Worm (Caenorhabditis elegans) whole organism, midembryonic: ENCODE measurements around the gene Y41E3.1.
"Not testable (repeated sequence)": the region's sequence is repeated elsewhere in the genome, so short reads cannot be mapped to it uniquely, and the experiment has no call there.

Experiments
- T22C8.4 ChIP-seq: fragments of 200-800 bp; sonication (Bioruptor generic); IDR thresholded peaks from 2 replicates; pipeline ENCODE4 v1.3.6; 2022; ENCODE audit warnings: missing genetic modification characterization, missing compliant biosample characterization
- cog-1 ChIP-seq: sonication (generic microtip); optimal IDR thresholded peaks from 2 replicates; lab custom pipeline; 2016; ENCODE audit warnings: missing genetic modification characterization, missing compliant biosample characterization
- flt-1 ChIP-seq: fragments of 200-800 bp; sonication (Bioruptor generic); IDR thresholded peaks from 2 replicates; pipeline ENCODE4 v1.3.6; 2022; ENCODE audit warnings: missing genetic modification characterization, missing compliant biosample characterization
- klf-2 ChIP-seq: fragments of 200-800 bp; sonication (Bioruptor generic); conservative IDR thresholded peaks from 2 replicates; pipeline ENCODE4 v1.3.6; 2022; ENCODE audit warnings: missing genetic modification reagents, missing genetic modification characterization, missing compliant biosample characterization
- med-1 ChIP-seq: sonication (generic microtip); optimal IDR thresholded peaks from 2 replicates; lab custom pipeline; 2017; ENCODE audit warnings: missing genetic modification characterization, mild to moderate bottlenecking, missing compliant biosample characterization, antibody characterized with exemption, missing genetic modification reagents; ENCODE audit not compliant: insufficient read depth
- ref-1 ChIP-seq: fragments of 200-800 bp; sonication (Bioruptor generic); conservative IDR thresholded peaks from 2 replicates; pipeline ENCODE4 v1.3.6; 2022; ENCODE audit warnings: missing genetic modification reagents, missing genetic modification characterization, missing compliant biosample characterization
- tab-1 ChIP-seq: fragments of 200-800 bp; sonication (Bioruptor generic); IDR thresholded peaks from 2 replicates; pipeline ENCODE4 v1.3.6; 2022; ENCODE audit warnings: missing genetic modification characterization, missing compliant biosample characterization
- ztf-23 ChIP-seq: fragments of 200-800 bp; sonication (Bioruptor generic); IDR thresholded peaks from 2 replicates; pipeline ENCODE4 v1.3.6; 2022; ENCODE audit warnings: missing genetic modification reagents, missing genetic modification characterization, missing compliant biosample characterization
- ztf-29 ChIP-seq: fragments of 200-800 bp; sonication (Bioruptor generic); IDR thresholded peaks from 2 replicates; pipeline ENCODE4 v1.3.6; 2022; ENCODE audit warnings: missing genetic modification reagents, missing genetic modification characterization, missing compliant biosample characterization

Y41E3.1 gene

DNA sequence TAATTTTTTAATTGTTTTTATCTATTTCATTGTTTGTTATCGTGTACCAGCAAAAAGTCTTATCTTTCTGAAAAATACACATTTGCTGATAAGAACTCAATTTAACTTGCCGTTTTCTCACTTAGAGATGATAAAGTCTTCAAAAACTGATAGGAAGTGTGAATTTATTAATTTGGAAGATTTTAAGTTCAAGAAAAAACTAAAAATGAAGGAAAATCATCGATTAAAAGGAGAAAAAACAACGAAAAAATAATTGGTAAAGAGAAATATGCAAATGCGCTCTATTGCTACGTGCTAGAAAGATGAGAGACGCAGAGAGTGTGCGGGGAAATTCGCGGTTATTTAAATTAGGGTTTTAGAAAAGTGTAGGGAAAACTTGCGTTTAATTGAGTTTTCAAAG lies 701 bp upstream of the Y41E3.1 start:
- TF ChIP-seq ztf-23 (GFP tag; lab: Robert Waterston, UW) (no peak), flt-1 (GFP tag; lab: Robert Waterston, UW) (no peak), T22C8.4 (no peak), ref-1 (GFP tag; lab: Robert Waterston, UW) (no peak), ztf-29 (GFP tag; lab: Robert Waterston, UW) (no peak)

DNA sequence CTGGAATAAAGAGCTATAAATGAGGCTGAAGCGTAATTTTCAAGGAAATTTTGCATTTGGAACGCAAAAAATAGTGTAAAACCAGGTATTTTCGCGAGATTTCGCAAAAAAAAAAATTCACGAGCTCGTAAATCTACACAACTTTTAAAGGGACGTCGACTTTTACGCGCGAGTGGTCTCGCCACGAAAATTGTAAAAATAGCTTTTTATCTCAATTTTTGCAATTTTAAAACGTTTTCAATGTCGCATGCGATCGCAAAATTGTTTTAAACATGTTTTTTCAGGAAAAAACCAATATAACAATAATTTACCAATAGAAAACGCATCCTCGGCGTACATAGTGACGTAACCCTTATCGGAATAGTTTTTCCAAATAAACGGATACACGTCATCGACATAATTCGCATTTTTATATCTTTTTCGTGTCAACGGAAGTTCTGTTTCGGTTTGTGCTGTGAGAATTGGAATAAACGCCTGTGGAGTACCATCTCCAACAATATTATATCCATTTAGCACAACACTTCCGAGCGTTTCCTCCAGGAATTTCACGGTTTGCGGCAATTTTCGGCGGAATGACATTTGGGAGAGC lies 1.9 kb downstream of the Y41E3.1 start:
- TF ChIP-seq ztf-29 (GFP tag; lab: Robert Waterston, UW): no peak
- no peak for TF ChIP-seq med-1 (GFP tag; lab: Kevin White, UChicago)
- no peak for TF ChIP-seq cog-1 (tag; lab: Kevin White, UChicago)
- no peak for TF ChIP-seq klf-2
- TF ChIP-seq flt-1 (GFP tag; lab: Robert Waterston, UW): no peak
- no peak for TF ChIP-seq T22C8.4
- TF ChIP-seq ref-1 (GFP tag; lab: Robert Waterston, UW): no peak

DNA sequence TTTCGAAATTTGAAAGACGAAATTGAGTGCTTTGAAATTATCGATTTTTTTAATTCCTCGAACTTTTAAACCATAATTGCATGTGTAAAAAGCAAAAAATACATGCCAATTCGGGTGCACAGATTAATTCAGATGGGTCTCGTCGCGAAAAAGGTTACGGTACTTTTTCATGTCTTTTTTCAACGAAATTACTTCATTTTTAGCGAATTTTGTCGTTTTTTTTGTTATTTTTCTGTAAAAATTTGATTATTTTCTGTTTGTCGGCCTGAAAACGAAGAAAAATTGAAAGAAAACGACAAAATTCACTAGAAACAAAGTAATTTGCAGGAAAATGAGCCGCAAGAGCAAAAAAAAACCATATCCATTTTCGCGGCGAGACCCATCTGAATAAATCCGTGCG lies 3.8 kb downstream of the Y41E3.1 start:
- TF ChIP-seq tab-1 (GFP tag; lab: Robert Waterston, UW): no peak

DNA sequence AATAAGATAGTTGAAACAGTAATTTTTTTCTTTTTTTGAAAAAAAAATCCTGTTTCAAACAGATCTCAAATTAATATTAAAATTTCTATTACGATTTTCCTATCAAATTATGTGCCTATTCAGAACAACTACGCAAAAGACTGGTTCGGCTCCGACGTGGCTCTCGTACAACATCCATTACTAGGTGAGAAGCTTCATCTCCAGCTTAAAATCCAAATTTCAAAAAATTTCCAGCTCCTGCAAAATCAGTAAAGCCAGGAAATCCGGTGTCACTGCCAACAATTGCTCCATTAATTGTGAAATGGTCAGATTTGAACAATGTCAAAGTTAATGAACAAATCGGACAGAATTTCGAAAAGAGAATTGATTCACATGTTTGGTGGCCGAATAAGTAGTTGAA lies 4.9 kb downstream of the Y41E3.1 start:
- TF ChIP-seq med-1 (GFP tag; lab: Kevin White, UChicago): no peak
- TF ChIP-seq tab-1 (GFP tag; lab: Robert Waterston, UW): no peak
- no peak for TF ChIP-seq cog-1 (tag; lab: Kevin White, UChicago)
- no peak for TF ChIP-seq ztf-29 (GFP tag; lab: Robert Waterston, UW)
- TF ChIP-seq ref-1 (GFP tag; lab: Robert Waterston, UW): no peak

DNA sequence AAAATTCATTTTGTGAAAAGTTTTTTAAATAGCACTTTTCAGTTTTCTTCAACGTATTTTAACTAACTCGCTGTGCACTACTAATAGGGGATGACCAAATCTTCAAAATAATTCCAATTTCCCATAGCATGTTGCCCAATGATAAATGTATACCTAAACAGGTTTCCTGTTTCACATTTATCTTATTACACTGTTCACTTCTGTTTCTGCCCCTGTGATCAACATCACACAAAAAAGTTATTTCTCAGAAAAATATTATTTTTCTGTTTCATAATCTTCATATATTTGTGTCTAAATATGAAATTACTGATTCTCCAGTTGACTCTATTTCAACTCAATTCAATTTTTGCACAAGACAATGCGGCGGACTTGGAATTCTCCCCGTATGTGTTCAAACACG lies 8.2 kb downstream of the Y41E3.1 start, which contains the start of gene Y41E3.22:
Y41E3.22 (plus strand) TSS at position 243 of the 400 bp plus-strand sequence.
- TF ChIP-seq T22C8.4 (no peak), flt-1 (GFP tag; lab: Robert Waterston, UW) (no peak), ztf-29 (GFP tag; lab: Robert Waterston, UW) (no peak), cog-1 (tag; lab: Kevin White, UChicago) (no peak), tab-1 (GFP tag; lab: Robert Waterston, UW) (no peak), klf-2 (no peak), ztf-23 (GFP tag; lab: Robert Waterston, UW) (no peak), ref-1 (GFP tag; lab: Robert Waterston, UW) (no peak), med-1 (GFP tag; lab: Kevin White, UChicago) (no peak)

DNA sequence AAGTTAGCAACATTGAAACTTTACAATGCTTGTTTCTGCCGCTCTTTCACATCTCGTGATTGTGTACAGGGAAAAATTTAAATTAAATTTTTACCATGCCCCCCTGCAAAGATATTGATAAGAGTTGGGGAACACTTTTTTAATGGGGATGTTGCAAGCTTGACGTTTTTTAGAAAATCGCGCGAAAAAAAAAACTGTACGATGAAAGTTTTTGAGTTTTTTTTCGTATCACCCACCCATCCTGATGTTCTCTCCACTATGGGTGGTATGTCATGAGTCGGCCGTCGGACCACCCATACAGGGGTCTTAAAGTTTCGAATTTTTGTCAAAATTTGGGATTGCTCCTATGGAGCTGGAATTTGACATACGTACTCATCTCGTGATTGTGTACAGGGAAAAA lies 9.6 kb downstream of the Y41E3.1 start:
- TF ChIP-seq med-1 (GFP tag; lab: Kevin White, UChicago) (no peak), klf-2 (no peak), cog-1 (tag; lab: Kevin White, UChicago) (no peak)

DNA sequence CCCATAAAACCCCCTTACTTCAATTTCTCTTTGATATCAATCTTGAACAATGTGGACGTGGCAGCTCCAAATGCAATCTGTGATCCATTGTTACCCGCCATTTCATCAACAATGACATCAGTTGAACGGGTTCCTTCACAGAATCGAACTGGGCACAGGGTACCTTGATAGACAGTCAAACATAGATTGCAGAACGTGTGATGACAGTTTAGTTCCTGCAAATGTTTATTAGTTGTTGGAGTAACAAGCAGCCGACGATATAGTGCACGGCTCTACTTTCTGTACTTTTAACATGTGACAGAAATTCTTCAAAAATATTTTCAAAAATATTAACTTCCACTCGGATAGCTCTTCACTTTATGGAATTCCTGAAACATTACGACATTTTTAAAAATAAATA lies 14.4 kb downstream of the Y41E3.1 start, which contains the start of gene Y57G11C.48:
Y57G11C.48 (minus strand) TSS at position 101 of the 400 bp plus-strand sequence.
- TF ChIP-seq ref-1 (GFP tag; lab: Robert Waterston, UW): no peak
- no peak for TF ChIP-seq cog-1 (tag; lab: Kevin White, UChicago)
- no peak for TF ChIP-seq ztf-23 (GFP tag; lab: Robert Waterston, UW)
- no peak for TF ChIP-seq med-1 (GFP tag; lab: Kevin White, UChicago)
- no peak for TF ChIP-seq T22C8.4
- TF ChIP-seq flt-1 (GFP tag; lab: Robert Waterston, UW): no peak
- no peak for TF ChIP-seq tab-1 (GFP tag; lab: Robert Waterston, UW)
- TF ChIP-seq ztf-29 (GFP tag; lab: Robert Waterston, UW): no peak
- no peak for TF ChIP-seq klf-2

DNA sequence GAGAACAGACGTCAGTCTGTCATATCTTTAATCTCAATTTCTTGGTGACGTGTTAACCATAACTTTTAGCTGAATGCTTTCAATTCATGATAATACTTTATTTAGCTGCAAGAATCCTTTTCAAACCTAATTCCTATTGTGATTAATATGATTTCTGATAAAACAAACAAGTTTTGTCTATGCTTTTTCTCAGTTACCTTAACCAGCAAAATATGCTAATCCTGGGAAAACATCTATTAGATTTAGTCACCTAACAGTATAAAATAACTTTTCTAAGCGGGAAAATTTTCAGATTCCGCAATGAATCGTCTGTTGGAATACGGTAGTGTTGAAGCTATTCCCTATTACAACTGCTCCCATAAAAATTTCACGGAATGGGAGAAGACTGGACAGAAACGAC lies 20.1 kb downstream of the Y41E3.1 start, which contains the start of gene Y57G11C.30:
Y57G11C.30 (plus strand) TSS at position 301 of the 400 bp plus-strand sequence.
- TF ChIP-seq ztf-29 (GFP tag; lab: Robert Waterston, UW); cog-1 (tag; lab: Kevin White, UChicago); flt-1 (GFP tag; lab: Robert Waterston, UW): not testable (repeated sequence)

DNA sequence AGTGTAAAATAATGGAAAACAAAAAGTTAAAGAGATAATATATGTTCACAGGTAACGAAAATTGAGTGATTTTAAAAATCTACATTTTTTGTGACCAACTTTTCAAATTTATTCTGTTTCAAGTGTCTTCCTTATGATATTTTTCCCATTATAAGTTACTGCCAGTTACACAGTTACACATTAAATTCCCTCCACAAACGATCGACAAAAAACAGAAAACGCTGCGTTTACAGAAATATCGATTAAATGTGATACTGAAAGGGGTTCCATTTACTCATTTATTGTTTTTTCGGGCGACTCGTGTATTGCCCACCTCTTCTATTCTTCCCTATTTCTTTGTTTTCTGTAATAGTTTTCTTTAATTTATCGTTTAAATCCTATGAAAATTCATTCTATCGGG lies 21.7 kb downstream of the Y41E3.1 start, which contains the start of gene Y57G11C.1144:
Y57G11C.1144 (plus strand) TSS at position 301 of the 400 bp plus-strand sequence.
- no peak for TF ChIP-seq med-1 (GFP tag; lab: Kevin White, UChicago)
- TF ChIP-seq ztf-29 (GFP tag; lab: Robert Waterston, UW): no peak
- TF ChIP-seq flt-1 (GFP tag; lab: Robert Waterston, UW): no peak
- no peak for TF ChIP-seq ref-1 (GFP tag; lab: Robert Waterston, UW)
- no peak for TF ChIP-seq tab-1 (GFP tag; lab: Robert Waterston, UW)
- TF ChIP-seq T22C8.4: no peak
- TF ChIP-seq ztf-23 (GFP tag; lab: Robert Waterston, UW): no peak
- no peak for TF ChIP-seq cog-1 (tag; lab: Kevin White, UChicago)
- no peak for TF ChIP-seq klf-2

DNA sequence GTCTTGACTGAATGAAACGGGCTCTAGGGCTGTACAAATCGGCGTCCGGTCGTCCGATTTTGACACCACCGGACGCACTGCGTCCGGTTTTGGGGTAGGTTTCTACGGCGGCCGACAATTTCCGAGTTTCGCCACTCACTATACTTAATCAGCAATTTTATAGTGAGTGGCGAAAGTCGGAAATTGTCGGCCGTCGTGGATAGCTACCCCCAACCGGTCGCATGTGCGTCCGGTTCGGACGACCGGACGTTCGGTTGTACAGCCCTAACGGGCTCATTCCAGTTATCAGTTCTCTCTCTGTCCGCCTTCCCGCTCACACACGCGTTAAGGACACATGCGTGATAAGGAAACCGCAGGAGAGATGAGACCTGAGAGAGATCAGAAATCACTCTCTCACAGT lies 26.0 kb downstream of the Y41E3.1 start, which contains the start of gene Y57G11C.1131:
Y57G11C.1131 (plus strand) TSS at position 333 of the 400 bp plus-strand sequence.
- TF ChIP-seq ztf-23 (GFP tag; lab: Robert Waterston, UW): no peak
- TF ChIP-seq flt-1 (GFP tag; lab: Robert Waterston, UW): no peak
- no peak for TF ChIP-seq T22C8.4
- TF ChIP-seq cog-1 (tag; lab: Kevin White, UChicago): no peak
